Worm (Caenorhabditis elegans) whole organism, L2 larva: ENCODE measurements around the gene mrp-5.

Source experiments
- C34F6.9 ChIP-seq: fragments of 150-350 bp; optimal IDR thresholded peaks from 2 replicates; lab custom pipeline; 2014; ENCODE audit warnings: missing biosample characterization, missing genetic modification characterization
- ceh-16 ChIP-seq: fragments of 150-350 bp; optimal IDR thresholded peaks from 2 replicates; lab custom pipeline; 2014; ENCODE audit warnings: missing biosample characterization, missing genetic modification characterization
- fos-1 ChIP-seq: fragments of 150-350 bp; optimal IDR thresholded peaks from 2 replicates; lab custom pipeline; 2014; ENCODE audit warnings: missing biosample characterization, missing genetic modification characterization
- lin-13 ChIP-seq: fragments of 150-350 bp; optimal IDR thresholded peaks from 2 replicates; lab custom pipeline; 2014; ENCODE audit warnings: missing biosample characterization, missing genetic modification reagents, missing genetic modification characterization
- lin-39 ChIP-seq: fragments of 150-350 bp; optimal IDR thresholded peaks from 2 replicates; lab custom pipeline; 2014; ENCODE audit warnings: missing biosample characterization, missing genetic modification reagents, missing genetic modification characterization
- lsy-2 ChIP-seq, 2 experiments: fragments of 150-350 bp in 1 of 2; sonication (generic microtip) in 1 of 2; optimal IDR thresholded peaks; 2 replicates each; lab custom pipeline; 2014 to 2017; ENCODE audit warnings: missing biosample characterization in 2 of 2, missing genetic modification characterization in 2 of 2
- mab-5 ChIP-seq: fragments of 150-350 bp; optimal IDR thresholded peaks from 2 replicates; lab custom pipeline; 2014; ENCODE audit warnings: missing biosample characterization, missing genetic modification characterization
- nhr-237 ChIP-seq: fragments of 150-350 bp; optimal IDR thresholded peaks from 2 replicates; lab custom pipeline; 2014; ENCODE audit warnings: missing biosample characterization, missing genetic modification characterization
- skn-1 ChIP-seq: sonication (generic microtip); optimal IDR thresholded peaks from 2 replicates; lab custom pipeline; 2017; ENCODE audit warnings: missing biosample characterization, missing genetic modification characterization
- snpc-4 ChIP-seq: fragments of 150-350 bp; optimal IDR thresholded peaks from 2 replicates; lab custom pipeline; 2014; ENCODE audit warnings: missing biosample characterization, missing genetic modification characterization
- unc-39 ChIP-seq: fragments of 150-350 bp; optimal IDR thresholded peaks from 2 replicates; lab custom pipeline; 2014; ENCODE audit warnings: missing biosample characterization, missing genetic modification characterization
- unc-55 ChIP-seq: fragments of 150-350 bp; sonication (generic microtip); optimal IDR thresholded peaks from 3 replicates; lab custom pipeline; 2014; ENCODE audit warnings: missing biosample characterization, missing genetic modification reagents, missing genetic modification characterization
- zag-1 ChIP-seq: fragments of 150-350 bp; optimal IDR thresholded peaks from 2 replicates; lab custom pipeline; 2014; ENCODE audit warnings: missing biosample characterization, missing genetic modification characterization
- ztf-1 ChIP-seq: fragments of 200-800 bp; sonication (Bioruptor generic); conservative IDR thresholded peaks from 2 replicates; pipeline ENCODE4 v1.3.6; 2022; ENCODE audit warnings: missing genetic modification characterization, missing compliant biosample characterization

DNA sequence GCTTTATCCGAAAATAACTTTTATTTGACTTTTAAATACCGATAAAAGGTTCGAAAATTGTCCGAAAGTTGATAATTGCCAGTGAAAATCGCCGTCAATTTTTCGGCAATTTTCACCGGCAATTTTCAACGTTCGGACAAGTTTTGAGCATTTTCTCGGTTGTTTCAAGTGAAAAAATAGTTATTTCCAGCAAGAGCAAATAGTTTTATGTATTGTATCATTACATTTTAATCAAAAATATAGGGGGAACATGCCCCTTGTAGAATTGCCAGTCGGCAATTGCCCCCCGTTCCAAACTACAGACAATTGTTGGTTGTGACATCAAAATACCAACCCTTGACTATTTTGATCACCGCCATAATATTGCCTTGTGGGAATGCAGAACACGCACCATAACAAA lies 16.3 kb upstream of the mrp-5 start, which contains the start of gene rgs-10:
- TF ChIP-seq ztf-1 (GFP tag; lab: Robert Waterston, UW) (no peak), unc-39 (tag; lab: Kevin White, UChicago) (no peak), nhr-237 (no peak), lsy-2 (tag; optimal IDR thresholded peaks at IDR 0.05; lab: Kevin White, UChicago) (no peak), skn-1 (tag; lab: Kevin White, UChicago) (no peak), fos-1 (tag; lab: Kevin White, UChicago) (no peak), lin-39 (tag; lab: Kevin White, UChicago) (no peak), C34F6.9 (tag; lab: Kevin White, UChicago) (no peak), zag-1 (tag; lab: Kevin White, UChicago) (no peak), mab-5 (tag; lab: Kevin White, UChicago) (no peak), ceh-16 (tag; lab: Kevin White, UChicago) (no peak), lin-13 (GFP tag; lab: Kevin White, UChicago) (no peak), snpc-4 (tag; lab: Kevin White, UChicago) (no peak), unc-55 (GFP tag; lab: Kevin White, UChicago) (no peak)
